Fruit fly (Drosophila melanogaster): ENCODE data around the gene Dhc1.

- TF ChIP-seq fd96Ca (GFP tag; IDR thresholded peaks at IDR 0.05) (no peak), CG4496 (GFP tag; IDR thresholded peaks at IDR 0.05) (no peak), CG10348 (GFP tag; IDR thresholded peaks at IDR 0.05) (no peak), Pif1A (GFP tag; optimal IDR thresholded peaks at IDR 0.05) (no peak), Ets98B (GFP tag; IDR thresholded peaks at IDR 0.05) (no peak; the same call in 1 of the 2 replicates), CG32121 (GFP tag; IDR thresholded peaks at IDR 0.05) (no peak; the same call in 1 of the 2 replicates), gl (tag; optimal IDR thresholded peaks at IDR 0.05) (no peak), EcR (GFP tag; optimal IDR thresholded peaks at IDR 0.05) (no peak), D1 (tag; optimal IDR thresholded peaks at IDR 0.05) (no peak), Snoo (tag; optimal IDR thresholded peaks at IDR 0.05) (no peak), CG8301 (tag; optimal IDR thresholded peaks at IDR 0.05) (no peak), CG8159 (tag; optimal IDR thresholded peaks at IDR 0.05) (no peak)
These were observed 37.1 kb downstream of the Dhc1 start, which contains the start of gene Scm for dm6 chr3R:9637361-9637760.

Measured in whole organism, pupa.